Worm (Caenorhabditis elegans) whole organism, L3 larva: ENCODE results near the gene C04H5.7.

Source experiments
- aly-2 ChIP-seq: fragments of 150-350 bp; optimal IDR thresholded peaks from 2 replicates; lab custom pipeline; 2014; ENCODE audit warnings: missing biosample characterization, missing genetic modification characterization
- ceh-82 ChIP-seq: fragments of 150-350 bp; optimal IDR thresholded peaks from 2 replicates; lab custom pipeline; 2014; ENCODE audit warnings: missing biosample characterization, missing genetic modification characterization
- fkh-10 ChIP-seq: sonication (generic microtip); optimal IDR thresholded peaks from 2 replicates; lab custom pipeline; 2017; ENCODE audit warnings: missing biosample characterization, missing genetic modification reagents, missing genetic modification characterization
- lsy-12 ChIP-seq: sonication (generic microtip); optimal IDR thresholded peaks from 2 replicates; lab custom pipeline; 2016; ENCODE audit warnings: mild to moderate bottlenecking, missing genetic modification characterization, missing compliant biosample characterization
- nfya-1 ChIP-seq: sonication (generic microtip); optimal IDR thresholded peaks from 2 replicates; lab custom pipeline; 2017; ENCODE audit warnings: missing genetic modification characterization, mild to moderate bottlenecking, missing compliant biosample characterization, antibody characterized with exemption, moderate library complexity; ENCODE audit not compliant: insufficient read depth
- nhr-11 ChIP-seq: fragments of 150-350 bp; optimal IDR thresholded peaks from 2 replicates; lab custom pipeline; 2014; ENCODE audit warnings: missing biosample characterization, missing genetic modification characterization
- nhr-23 ChIP-seq: fragments of 150-350 bp; optimal IDR thresholded peaks from 2 replicates; lab custom pipeline; 2014; ENCODE audit warnings: missing biosample characterization, missing genetic modification reagents, missing genetic modification characterization
- nhr-25 ChIP-seq: sonication (generic microtip); optimal IDR thresholded peaks from 2 replicates; lab custom pipeline; 2017; ENCODE audit warnings: missing biosample characterization, missing genetic modification characterization
- nhr-77 ChIP-seq: fragments of 150-350 bp; optimal IDR thresholded peaks from 2 replicates; lab custom pipeline; 2014; ENCODE audit warnings: missing biosample characterization, missing genetic modification characterization
- pha-4 ChIP-seq: fragments of 150-350 bp; optimal IDR thresholded peaks from 2 replicates; lab custom pipeline; 2014; ENCODE audit warnings: missing biosample characterization, missing genetic modification reagents, missing genetic modification characterization
- pqm-1 ChIP-seq: fragments of 150-350 bp; optimal IDR thresholded peaks from 2 replicates; lab custom pipeline; 2017; ENCODE audit warnings: missing biosample characterization, missing genetic modification characterization, inconsistent platforms
- snpc-4 ChIP-seq: fragments of 150-350 bp; optimal IDR thresholded peaks from 2 replicates; lab custom pipeline; 2014; ENCODE audit warnings: missing biosample characterization, missing genetic modification characterization
- unc-62 ChIP-seq: fragments of 150-350 bp; sonication (generic microtip); optimal IDR thresholded peaks from 4 replicates; lab custom pipeline; 2014; ENCODE audit warnings: missing biosample characterization, missing genetic modification reagents, missing genetic modification characterization
- zag-1 ChIP-seq: fragments of 150-350 bp; optimal IDR thresholded peaks from 2 replicates; lab custom pipeline; 2014; ENCODE audit warnings: missing biosample characterization, missing genetic modification characterization

ce11 chrII:14578013-14578412, 40.3 kb downstream of the C04H5.7 start, which contains the start of gene nspb-7:
- no peak for TF ChIP-seq nhr-11
- TF ChIP-seq nfya-1 (tag; lab: Kevin White, UChicago), result no peak
- no peak for TF ChIP-seq nhr-25 (tag; lab: Kevin White, UChicago)
- TF ChIP-seq pha-4 (tag; lab: Kevin White, UChicago), result no peak
- no peak for TF ChIP-seq nhr-23 (tag; lab: Kevin White, UChicago)
- TF ChIP-seq fkh-10 (GFP tag; lab: Kevin White, UChicago), result no peak
- no peak for TF ChIP-seq unc-62
- no peak for TF ChIP-seq aly-2 (tag; lab: Kevin White, UChicago)
- TF ChIP-seq lsy-12 (tag; lab: Kevin White, UChicago), result no peak
- TF ChIP-seq nhr-77 (tag; lab: Kevin White, UChicago), result no peak
- no peak for TF ChIP-seq snpc-4
- TF ChIP-seq ceh-82 (tag; lab: Kevin White, UChicago), result no peak
- no peak for TF ChIP-seq pqm-1 (tag; lab: Kevin White, UChicago)
- TF ChIP-seq zag-1 (tag; lab: Kevin White, UChicago), result no peak
